Worm (Caenorhabditis elegans) whole organism, L4 larva: ENCODE results near the gene fbxc-20.
A peak's percentile ranks its signal among the peaks of the same experiment; 100 is the strongest.

Experiments used
- D1046.2 ChIP-seq: fragments of 200-800 bp; sonication (Bioruptor generic); IDR thresholded peaks from 2 replicates; pipeline ENCODE4 v1.3.6; 2022; ENCODE audit warnings: missing genetic modification characterization, missing compliant biosample characterization
- F26F4.8 ChIP-seq: fragments of 200-800 bp; sonication (Bioruptor generic); conservative IDR thresholded peaks from 2 replicates; pipeline ENCODE4 v1.3.6; 2022; ENCODE audit warnings: missing genetic modification characterization, missing compliant biosample characterization
- F37D6.2 ChIP-seq: sonication (generic microtip); optimal IDR thresholded peaks from 2 replicates; lab custom pipeline; 2016; ENCODE audit warnings: mild to moderate bottlenecking, missing genetic modification characterization, missing compliant biosample characterization
- F44E2.7 ChIP-seq: fragments of 200-800 bp; sonication (Bioruptor generic); IDR thresholded peaks from 2 replicates; pipeline ENCODE4 v2.1.2; 2022; ENCODE audit warnings: missing genetic modification characterization, missing compliant biosample characterization
- Y105C5A.15 ChIP-seq: fragments of 200-800 bp; sonication (Bioruptor generic); IDR thresholded peaks from 2 replicates; pipeline ENCODE4 v1.3.6; 2022; ENCODE audit warnings: missing genetic modification characterization, missing compliant biosample characterization
- ZK546.5 ChIP-seq, 2 experiments: sonication (generic microtip); optimal IDR thresholded peaks; 2 replicates each; lab custom pipeline; 2017; ENCODE audit warnings: missing biosample characterization in 2 of 2, missing genetic modification characterization in 2 of 2
- aha-1 ChIP-seq: fragments of 150-350 bp; peaks from one replicate; lab custom pipeline; 2014; ENCODE audit warnings: missing biosample characterization, missing genetic modification characterization
- arid-1 ChIP-seq: fragments of 200-800 bp; sonication (Bioruptor generic); conservative IDR thresholded peaks from 2 replicates; pipeline ENCODE4 v1.3.6; 2022; ENCODE audit warnings: missing genetic modification reagents, missing genetic modification characterization, missing compliant biosample characterization
- ces-1 ChIP-seq: fragments of 150-350 bp; sonication (generic microtip); optimal IDR thresholded peaks from 4 replicates; lab custom pipeline; 2014; ENCODE audit warnings: missing biosample characterization, missing genetic modification reagents, missing genetic modification characterization
- daf-16 ChIP-seq, 3 experiments: sonication (generic microtip); optimal IDR thresholded peaks; 2 replicates each; lab custom pipeline; 2016 to 2017; ENCODE audit warnings: missing genetic modification characterization in 3 of 3, missing genetic modification reagents in 3 of 3, mild to moderate bottlenecking in 2 of 3, missing compliant biosample characterization in 2 of 3, missing biosample characterization in 1 of 3, moderate library complexity in 1 of 3
- dmd-6 ChIP-seq: fragments of 200-800 bp; sonication (Bioruptor generic); IDR thresholded peaks from 2 replicates; pipeline ENCODE4 v1.3.6; 2022; ENCODE audit warnings: missing genetic modification reagents, missing genetic modification characterization, missing compliant biosample characterization
- dpl-1 ChIP-seq: fragments of 150-350 bp; optimal IDR thresholded peaks from 2 replicates; lab custom pipeline; 2014; ENCODE audit warnings: missing biosample characterization, missing genetic modification reagents, missing genetic modification characterization
- duxl-1 ChIP-seq: sonication (generic microtip); optimal IDR thresholded peaks from 2 replicates; lab custom pipeline; 2016; ENCODE audit warnings: mild to moderate bottlenecking, missing genetic modification characterization, moderate library complexity, missing compliant biosample characterization; ENCODE audit not compliant: poor library complexity
- dve-1 ChIP-seq: sonication (generic microtip); optimal IDR thresholded peaks from 2 replicates; lab custom pipeline; 2017; ENCODE audit warnings: antibody characterized with exemption, mild to moderate bottlenecking, missing genetic modification characterization, missing compliant biosample characterization; ENCODE audit not compliant: insufficient read depth
- hif-1 ChIP-seq, 2 experiments: sonication (generic microtip); optimal IDR thresholded peaks; 2 replicates each; lab custom pipeline; 2016 to 2017; ENCODE audit warnings: missing compliant biosample characterization in 2 of 2, missing genetic modification characterization in 2 of 2, missing genetic modification reagents in 2 of 2, missing genotype in 2 of 2, mild to moderate bottlenecking in 1 of 2
- hlh-11 ChIP-seq: fragments of 200-800 bp; sonication (Bioruptor generic); optimal IDR thresholded peaks from 2 replicates; lab custom pipeline; 2018; ENCODE audit warnings: mild to moderate bottlenecking, missing genetic modification characterization, missing compliant biosample characterization
- hlh-30 ChIP-seq: sonication (generic microtip); optimal IDR thresholded peaks from 2 replicates; lab custom pipeline; 2017; ENCODE audit warnings: antibody characterized with exemption, mild to moderate bottlenecking, missing genetic modification characterization, missing compliant biosample characterization; ENCODE audit not compliant: insufficient read depth
- jun-1 ChIP-seq: fragments of 150-350 bp; optimal IDR thresholded peaks from 2 replicates; lab custom pipeline; 2014; ENCODE audit warnings: missing biosample characterization, missing genetic modification reagents, missing genetic modification characterization
- lin-1 ChIP-seq: fragments of 200-800 bp; sonication (Bioruptor generic); IDR thresholded peaks from 2 replicates; pipeline ENCODE4 v1.3.6; 2022; ENCODE audit warnings: missing genetic modification reagents, missing genetic modification characterization, missing compliant biosample characterization
- lin-13 ChIP-seq: fragments of 150-350 bp; optimal IDR thresholded peaks from 2 replicates; lab custom pipeline; 2014; ENCODE audit warnings: missing biosample characterization, missing genetic modification reagents, missing genetic modification characterization
- lin-15B ChIP-seq: fragments of 150-350 bp; sonication (generic microtip); optimal IDR thresholded peaks from 3 replicates; lab custom pipeline; 2014; ENCODE audit warnings: missing biosample characterization, missing genetic modification characterization
- lin-38 ChIP-seq: fragments of 200-800 bp; sonication (Bioruptor generic); IDR thresholded peaks from 2 replicates; pipeline ENCODE4 v1.3.6; 2022; ENCODE audit warnings: missing genetic modification reagents, missing genetic modification characterization, missing compliant biosample characterization
- lin-39 ChIP-seq: fragments of 150-350 bp; optimal IDR thresholded peaks from 2 replicates; lab custom pipeline; 2014; ENCODE audit warnings: missing biosample characterization, missing genetic modification reagents, missing genetic modification characterization
- lsy-2 ChIP-seq, 2 experiments: fragments of 150-350 bp in 1 of 2; sonication (generic microtip) in 1 of 2; optimal IDR thresholded peaks; 2 replicates each; lab custom pipeline; 2014 to 2017; ENCODE audit warnings: missing biosample characterization in 2 of 2, missing genetic modification characterization in 2 of 2
- mdt-29 ChIP-seq: fragments of 200-800 bp; sonication (Bioruptor generic); IDR thresholded peaks from 2 replicates; pipeline ENCODE4 v1.3.6; 2022; ENCODE audit warnings: missing genetic modification reagents, missing genetic modification characterization, missing compliant biosample characterization
- mep-1 ChIP-seq: fragments of 150-350 bp; sonication (generic microtip); optimal IDR thresholded peaks from 3 replicates; lab custom pipeline; 2014; ENCODE audit warnings: missing biosample characterization, missing genetic modification characterization
- mes-2 ChIP-seq: sonication (generic microtip); optimal IDR thresholded peaks from 2 replicates; lab custom pipeline; 2016; ENCODE audit warnings: missing genotype, mild to moderate bottlenecking, missing genetic modification characterization, missing compliant biosample characterization; ENCODE audit not compliant: poor library complexity, severe bottlenecking
- nhr-111 ChIP-seq: fragments of 200-800 bp; sonication (Bioruptor generic); optimal IDR thresholded peaks from 2 replicates; lab custom pipeline; 2018; ENCODE audit warnings: mild to moderate bottlenecking, missing genetic modification characterization, missing compliant biosample characterization
- nhr-28 ChIP-seq: fragments of 150-350 bp; optimal IDR thresholded peaks from 2 replicates; lab custom pipeline; 2014; ENCODE audit warnings: missing biosample characterization, missing genetic modification characterization
- nhr-42 ChIP-seq: fragments of 200-800 bp; sonication (Bioruptor generic); IDR thresholded peaks from 2 replicates; pipeline ENCODE4 v1.3.6; 2022; ENCODE audit warnings: missing genetic modification characterization, missing compliant biosample characterization
- nhr-48 ChIP-seq: sonication (generic microtip); optimal IDR thresholded peaks from 2 replicates; lab custom pipeline; 2016; ENCODE audit warnings: mild to moderate bottlenecking, missing genetic modification characterization, missing compliant biosample characterization
- nhr-77 ChIP-seq: fragments of 150-350 bp; optimal IDR thresholded peaks from 2 replicates; lab custom pipeline; 2014; ENCODE audit warnings: missing biosample characterization, missing genetic modification characterization
- pha-4 ChIP-seq, 2 experiments: fragments of 150-350 bp in 1 of 2; fragments of 200-800 bp in 1 of 2; sonication (Bioruptor generic) in 1 of 2; IDR thresholded peaks in 1 of 2; optimal IDR thresholded peaks in 1 of 2; 2 replicates each; pipeline versions ENCODE4 v1.3.6 to Lab custom; 2014 to 2022; ENCODE audit warnings: missing genetic modification characterization in 2 of 2, missing genetic modification reagents in 2 of 2, missing biosample characterization in 1 of 2, missing compliant biosample characterization in 1 of 2
- php-3 ChIP-seq: fragments of 200-800 bp; sonication (Bioruptor generic); IDR thresholded peaks from 2 replicates; pipeline ENCODE4 v1.3.6; 2022; ENCODE audit warnings: missing genetic modification reagents, missing genetic modification characterization, missing compliant biosample characterization
- sdz-12 ChIP-seq: fragments of 200-800 bp; sonication (Bioruptor generic); optimal IDR thresholded peaks from 2 replicates; lab custom pipeline; 2018; ENCODE audit warnings: mild to moderate bottlenecking, missing genetic modification characterization, missing compliant biosample characterization
- unc-130 ChIP-seq: sonication (generic microtip); optimal IDR thresholded peaks from 2 replicates; lab custom pipeline; 2016; ENCODE audit warnings: missing genetic modification reagents, missing genetic modification characterization, missing compliant biosample characterization
- unc-62 ChIP-seq, 3 experiments: fragments of 150-350 bp in 1 of 3; sonication (generic microtip); optimal IDR thresholded peaks in 2 of 3; peaks in 1 of 3; 1 replicate in 1 of 3; 2 replicates in 2 of 3; lab custom pipeline; 2014 to 2017; ENCODE audit warnings: missing biosample characterization in 3 of 3, missing genetic modification characterization in 3 of 3, missing genetic modification reagents in 3 of 3, missing genotype in 1 of 3
- zfp-2 ChIP-seq: sonication (generic microtip); optimal IDR thresholded peaks from 2 replicates; lab custom pipeline; 2016; ENCODE audit warnings: mild to moderate bottlenecking, missing genetic modification characterization, missing compliant biosample characterization
- zfp-3 ChIP-seq: fragments of 200-800 bp; sonication (Bioruptor generic); conservative IDR thresholded peaks from 2 replicates; pipeline ENCODE4 v1.3.6; 2022; ENCODE audit warnings: missing genetic modification reagents, missing genetic modification characterization, missing compliant biosample characterization
- ztf-11 ChIP-seq: fragments of 150-350 bp; optimal IDR thresholded peaks from 2 replicates; lab custom pipeline; 2014; ENCODE audit warnings: missing biosample characterization, missing genetic modification characterization

Gene fbxc-20

DNA sequence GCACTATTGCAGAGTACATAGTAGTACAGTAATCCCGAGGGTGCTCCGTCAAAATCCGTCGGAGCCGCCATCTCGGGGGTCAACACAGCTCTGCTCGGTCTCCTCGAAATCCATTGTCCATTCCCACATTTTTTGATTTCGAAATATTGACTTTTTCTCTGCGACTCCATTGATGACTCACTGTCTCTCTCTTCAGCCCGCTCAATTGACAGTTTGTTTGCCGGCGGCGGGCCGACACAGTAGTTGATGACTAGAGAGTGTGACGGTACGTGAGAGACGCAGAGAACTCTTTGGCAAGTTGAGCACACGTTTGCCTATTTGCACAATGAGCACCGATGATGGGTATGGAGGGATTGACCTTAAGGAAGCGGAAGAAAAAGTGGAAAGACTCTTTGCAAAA is 35.9 kb downstream of the fbxc-20 start (continued):
- peak; percentile 64 for TF ChIP-seq dmd-6 (GFP tag; lab: Robert Waterston, UW)
- peak; percentile 66; the same call in 1 of the 2 replicates for TF ChIP-seq lin-1 (GFP tag; lab: Robert Waterston, UW)
- TF ChIP-seq sdz-12 (GFP tag; lab: Kevin White, UChicago) = no peak
- peak; percentile 33 for TF ChIP-seq nhr-77 (tag; lab: Kevin White, UChicago)
- peak; percentile 62 for TF ChIP-seq dve-1 (tag; lab: Kevin White, UChicago)
- TF ChIP-seq jun-1 (tag; lab: Kevin White, UChicago) = no peak
- no peak for TF ChIP-seq lin-15B
- TF ChIP-seq hlh-11 (tag; lab: Kevin White, UChicago) = peak; percentile 76
- TF ChIP-seq F26F4.8 = no peak
- TF ChIP-seq mes-2 (tag; lab: Kevin White, UChicago) = peak; percentile 12
- no peak for TF ChIP-seq aha-1 (tag; lab: Kevin White, UChicago)
- no peak for TF ChIP-seq ztf-11 (tag; lab: Kevin White, UChicago)
- TF ChIP-seq unc-130 (GFP tag; lab: Kevin White, UChicago) = no peak
- TF ChIP-seq unc-62 (GFP tag; optimal IDR thresholded peaks at IDR 0.05 in 1 of 2; lab: Kevin White, UChicago) = no peak
- no peak for TF ChIP-seq unc-62 (tag; optimal IDR thresholded peaks at IDR 0.05; lab: Kevin White, UChicago)
- TF ChIP-seq dpl-1 (GFP tag; lab: Kevin White, UChicago) = peak; percentile 9
- TF ChIP-seq Y105C5A.15 (GFP tag; lab: Robert Waterston, UW) = no peak
- TF ChIP-seq ces-1 (GFP tag; lab: Kevin White, UChicago) = no peak
- peak; percentile 52 for TF ChIP-seq mep-1
- no peak for TF ChIP-seq nhr-48
- TF ChIP-seq mdt-29 (GFP tag; lab: Robert Waterston, UW) = no peak
- no peak for TF ChIP-seq D1046.2 (GFP tag; lab: Robert Waterston, UW)
- TF ChIP-seq nhr-42 (GFP tag; lab: Robert Waterston, UW) = no peak
- TF ChIP-seq lin-38 = no peak
- TF ChIP-seq pha-4 (GFP tag; IDR thresholded peaks at IDR 0.05; lab: Robert Waterston, UW) = no peak; the same call in 1 of the 2 replicates
- peak; percentile 34 for TF ChIP-seq pha-4 (tag; optimal IDR thresholded peaks at IDR 0.05; lab: Kevin White, UChicago)
- TF ChIP-seq php-3 = no peak
- TF ChIP-seq duxl-1 (tag; lab: Kevin White, UChicago) = no peak
- TF ChIP-seq hlh-30 (tag; lab: Kevin White, UChicago) = peak; percentile 53
- TF ChIP-seq F44E2.7 (GFP tag; lab: Robert Waterston, UW) = 0 out of 2 replicates have a peak, but pooled peaks have one; percentile 20
- no peak for TF ChIP-seq F37D6.2 (tag; lab: Kevin White, UChicago)
- TF ChIP-seq, all 104 proteins: peak for 18

DNA sequence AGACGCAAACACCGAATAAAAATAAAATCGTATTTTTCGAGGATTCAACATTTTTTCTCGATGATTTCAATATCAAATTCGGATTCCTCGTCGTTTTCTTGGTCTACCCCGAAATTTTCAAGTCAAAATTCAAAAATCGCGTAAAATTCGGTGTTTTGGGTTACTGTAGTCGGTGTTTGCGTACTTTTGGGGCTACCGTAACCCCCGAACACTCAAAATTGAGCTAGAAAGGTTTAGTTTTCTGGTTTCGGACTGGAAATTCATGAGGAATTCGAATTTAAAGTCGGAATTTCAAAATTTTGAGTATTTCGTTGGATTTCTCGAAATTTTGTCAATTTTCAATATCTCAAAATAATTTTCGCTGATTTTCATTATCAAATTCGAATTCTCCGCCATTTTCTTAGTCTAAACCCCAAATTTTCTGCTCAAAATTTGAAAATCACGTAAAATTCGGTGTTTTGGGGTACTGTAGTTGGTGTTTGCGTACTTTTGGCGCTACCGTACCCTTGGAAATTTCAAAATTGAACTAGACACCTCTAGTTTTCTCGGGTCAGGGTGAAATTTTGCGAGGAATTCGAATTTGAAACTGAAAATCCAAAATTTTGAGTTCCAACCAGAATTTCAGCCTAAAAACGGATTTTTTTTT is 37.1 kb downstream of the fbxc-20 start:
- no peak for TF ChIP-seq nhr-48
- TF ChIP-seq arid-1 (GFP tag; lab: Robert Waterston, UW) = no peak
- TF ChIP-seq lsy-2 (tag; optimal IDR thresholded peaks at IDR 0.05; lab: Kevin White, UChicago) = peak in 1 of 2 experiments; percentile 61
- no peak for TF ChIP-seq nhr-28 (tag; lab: Kevin White, UChicago)
- TF ChIP-seq lin-39 (tag; lab: Kevin White, UChicago) = no peak
- no peak for TF ChIP-seq zfp-2
- peak; percentile 86 for TF ChIP-seq aha-1 (tag; lab: Kevin White, UChicago)
- TF ChIP-seq zfp-3 (GFP tag; lab: Robert Waterston, UW) = no peak
- TF ChIP-seq lin-13 (GFP tag; lab: Kevin White, UChicago) = peak; percentile 56
- no peak for TF ChIP-seq nhr-111 (GFP tag; lab: Kevin White, UChicago)
- TF ChIP-seq daf-16 (GFP tag; optimal IDR thresholded peaks at IDR 0.05; lab: Kevin White, UChicago) = no peak
- TF ChIP-seq daf-16 (tag; optimal IDR thresholded peaks at IDR 0.05; lab: Kevin White, UChicago) = no peak
- TF ChIP-seq dpl-1 (GFP tag; lab: Kevin White, UChicago) = no peak
- no peak for TF ChIP-seq ZK546.5 (tag; optimal IDR thresholded peaks at IDR 0.05; lab: Kevin White, UChicago)
- no peak for TF ChIP-seq hif-1 (tag; optimal IDR thresholded peaks at IDR 0.05; lab: Kevin White, UChicago)
